Worm (Caenorhabditis elegans): ENCODE results near the gene gfi-1.

DNA sequence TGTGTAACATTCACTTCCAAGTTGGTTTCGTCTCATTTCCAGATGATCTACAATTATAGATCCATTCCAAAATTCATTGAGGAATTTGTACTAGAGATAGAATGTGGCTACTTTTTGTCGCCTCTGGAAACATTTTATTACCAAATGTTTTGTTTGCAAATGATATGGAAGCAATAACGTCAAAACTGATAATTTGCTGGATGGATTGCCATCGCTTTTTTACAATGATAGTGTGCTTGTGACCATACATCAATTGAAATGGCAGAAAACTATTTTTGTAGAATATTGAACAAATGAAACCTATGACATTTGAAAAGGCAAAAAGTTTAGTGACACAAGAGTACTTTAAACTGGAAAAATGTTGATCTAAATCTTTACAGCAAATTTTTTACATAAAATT, 14.7 kb upstream of the gfi-1 start:
- no peak for TF ChIP-seq fkh-10 (GFP tag; optimal IDR thresholded peaks at IDR 0.05)
- no peak for TF ChIP-seq skn-1 (tag; optimal IDR thresholded peaks at IDR 0.05)
- no peak for TF ChIP-seq ceh-90 (tag; optimal IDR thresholded peaks at IDR 0.05)
- no peak for TF ChIP-seq nhr-11 (tag; optimal IDR thresholded peaks at IDR 0.05)
- no peak for TF ChIP-seq lin-35 (GFP tag; optimal IDR thresholded peaks at IDR 0.05)
- TF ChIP-seq nhr-237 (tag; optimal IDR thresholded peaks at IDR 0.05): no peak
- no peak for TF ChIP-seq unc-98 (GFP tag; IDR thresholded peaks at IDR 0.05)
- TF ChIP-seq efl-3 (GFP tag; optimal IDR thresholded peaks at IDR 0.05): no peak
- no peak for TF ChIP-seq blmp-1 (tag; optimal IDR thresholded peaks at IDR 0.05)

All from whole organism, L1 larva.